Worm (Caenorhabditis elegans) whole organism, late embryonic: ENCODE data around the gene T23F2.5.

Experiments
- pha-2 ChIP-seq: sonication (generic microtip); optimal IDR thresholded peaks from 2 replicates; lab custom pipeline; 2017; ENCODE audit warnings: mild to moderate bottlenecking, missing genetic modification characterization, missing compliant biosample characterization
- pha-4 ChIP-seq: fragments of 150-350 bp; optimal IDR thresholded peaks from 2 replicates; lab custom pipeline; 2018; ENCODE audit warnings: missing biosample characterization, missing genetic modification reagents, missing genetic modification characterization

ce11 chrX:5467820-5468270 is 49.1 kb downstream of the T23F2.5 start, which contains the start of gene dpyd-1:
- TF ChIP-seq pha-2 (no peak), pha-4 (tag; lab: Kevin White, UChicago) (no peak)
